Worm (Caenorhabditis elegans): ENCODE results near the gene C53C11.4.

DNA sequence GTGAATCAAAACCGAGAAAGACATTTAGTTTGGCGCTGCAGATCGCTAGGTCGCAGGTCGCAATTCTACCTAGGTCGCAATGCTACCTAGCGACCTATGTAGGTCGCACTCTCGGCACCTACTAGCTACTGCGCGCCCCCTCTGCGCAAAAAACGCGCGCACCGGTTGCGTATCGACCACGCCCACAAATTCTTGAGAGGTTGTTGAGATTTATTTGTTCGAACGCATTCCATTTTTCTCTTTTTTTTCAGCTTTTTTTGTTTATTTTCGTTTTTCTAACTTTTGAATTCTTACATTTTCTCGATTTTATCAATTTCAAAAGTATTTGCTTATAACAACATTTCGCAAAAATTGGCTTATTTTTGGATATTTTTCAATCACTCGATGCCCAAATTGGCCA is 8.8 kb upstream of the C53C11.4 start, which contains the start of gene C33E10.10:
- TF ChIP-seq ceh-36 (tag; optimal IDR thresholded peaks at IDR 0.05) (no peak), sea-1 (GFP tag; conservative IDR thresholded peaks at IDR 0.05) (no peak), pes-1 (GFP tag; IDR thresholded peaks at IDR 0.05) (no peak), ama-1 (optimal IDR thresholded peaks at IDR 0.05) (no peak), flt-1 (GFP tag; IDR thresholded peaks at IDR 0.05) (no peak), F13C5.2 (tag; optimal IDR thresholded peaks at IDR 0.05) (no peak), tbx-37 (GFP tag; conservative IDR thresholded peaks at IDR 0.05) (no peak), hmbx-1 (tag; optimal IDR thresholded peaks at IDR 0.05) (no peak)
